Fruit fly (Drosophila melanogaster) whole organism, adult: ENCODE results near the gene Acp63F.
A peak's percentile ranks its signal among the peaks of the same experiment; 100 is the strongest.

Experiments
- CG11617 ChIP-seq: fragments of 200-800 bp; sonication (Bioruptor generic); optimal IDR thresholded peaks from 2 replicates; lab custom pipeline; 2017; ENCODE audit warnings: mild to moderate bottlenecking, missing biosample characterization, missing genetic modification reagents, missing genetic modification characterization
- CG12768 ChIP-seq: fragments of 200-800 bp; sonication (Bioruptor generic); optimal IDR thresholded peaks from 2 replicates; lab custom pipeline; 2017; ENCODE audit warnings: missing biosample characterization, missing genetic modification characterization, mild to moderate bottlenecking, moderate library complexity, missing genetic modification reagents
- CG14711 ChIP-seq: fragments of 200-800 bp; sonication (Bioruptor generic); optimal IDR thresholded peaks from 2 replicates; lab custom pipeline; 2018; ENCODE audit warnings: missing biosample characterization, mild to moderate bottlenecking, missing genetic modification characterization, moderate library complexity
- CG1620 ChIP-seq: fragments of 200-800 bp; sonication (Bioruptor generic); optimal IDR thresholded peaks from 2 replicates; lab custom pipeline; 2016; ENCODE audit warnings: missing biosample characterization, missing genetic modification characterization
- CG33017 ChIP-seq: fragments of 200-800 bp; sonication (Bioruptor generic); optimal IDR thresholded peaks from 2 replicates; lab custom pipeline; 2018; ENCODE audit warnings: missing biosample characterization, mild to moderate bottlenecking, missing genetic modification characterization, moderate library complexity
- CG5204 ChIP-seq: fragments of 200-800 bp; sonication (Bioruptor generic); optimal IDR thresholded peaks from 2 replicates; lab custom pipeline; 2016; ENCODE audit warnings: missing biosample characterization, missing genetic modification characterization
- CG7045 ChIP-seq: fragments of 200-800 bp; sonication (Bioruptor generic); optimal IDR thresholded peaks from 2 replicates; lab custom pipeline; 2017; ENCODE audit warnings: missing biosample characterization, mild to moderate bottlenecking, missing genetic modification characterization
- CG7101 ChIP-seq: fragments of 200-800 bp; sonication (Bioruptor generic); optimal IDR thresholded peaks from 2 replicates; lab custom pipeline; 2018; ENCODE audit warnings: missing biosample characterization, mild to moderate bottlenecking, missing genetic modification characterization, moderate library complexity
- Clk ChIP-seq: fragments of 200-800 bp; sonication (Bioruptor generic); optimal IDR thresholded peaks from 2 replicates; lab custom pipeline; 2017; ENCODE audit warnings: missing biosample characterization, missing genetic modification characterization
- Crg-1 ChIP-seq: fragments of 200-800 bp; sonication (Bioruptor generic); optimal IDR thresholded peaks from 2 replicates; lab custom pipeline; 2016; ENCODE audit warnings: missing biosample characterization, missing genetic modification characterization
- Hr96 ChIP-seq: fragments of 200-800 bp; sonication (Bioruptor generic); optimal IDR thresholded peaks from 2 replicates; lab custom pipeline; 2016; ENCODE audit warnings: missing biosample characterization, missing genetic modification characterization
- Mnt ChIP-seq: fragments of 200-800 bp; sonication (Bioruptor generic); optimal IDR thresholded peaks from 2 replicates; lab custom pipeline; 2016; ENCODE audit warnings: missing biosample characterization, mild to moderate bottlenecking, missing genetic modification characterization
- bab1 ChIP-seq: fragments of 200-800 bp; sonication (Bioruptor generic); optimal IDR thresholded peaks from 3 replicates; lab custom pipeline; 2019; ENCODE audit warnings: missing biosample characterization, mild to moderate bottlenecking, missing genetic modification characterization, moderate library complexity
- cic ChIP-seq: fragments of 200-800 bp; sonication (Bioruptor generic); optimal IDR thresholded peaks from 2 replicates; lab custom pipeline; 2017; ENCODE audit warnings: missing biosample characterization, mild to moderate bottlenecking, missing genetic modification characterization, moderate library complexity
- cnc ChIP-seq, 2 experiments: fragments of >200 bp; optimal IDR thresholded peaks; 2 replicates each; lab custom pipeline; 2017
- kay ChIP-seq: fragments of 200-800 bp; sonication (Bioruptor generic); peaks from one replicate; lab custom pipeline; 2016; ENCODE audit warnings: missing biosample characterization, missing genetic modification characterization, borderline replicate concordance
- ovo ChIP-seq: fragments of 200-800 bp; sonication (Bioruptor generic); optimal IDR thresholded peaks from 2 replicates; lab custom pipeline; 2016; ENCODE audit warnings: missing biosample characterization, missing genetic modification characterization
- pad ChIP-seq: fragments of 200-800 bp; sonication (Bioruptor generic); optimal IDR thresholded peaks from 3 replicates; lab custom pipeline; 2017; ENCODE audit warnings: missing biosample characterization, missing genetic modification characterization, mild to moderate bottlenecking, moderate library complexity, missing genetic modification reagents
- tj ChIP-seq: fragments of 200-800 bp; sonication (Bioruptor generic); optimal IDR thresholded peaks from 3 replicates; lab custom pipeline; 2017; ENCODE audit warnings: missing biosample characterization, mild to moderate bottlenecking, missing genetic modification characterization, moderate library complexity
- toe ChIP-seq: fragments of 200-800 bp; sonication (Bioruptor generic); optimal IDR thresholded peaks from 2 replicates; lab custom pipeline; 2016; ENCODE audit warnings: missing biosample characterization, missing genetic modification characterization

The Acp63F gene

DNA sequence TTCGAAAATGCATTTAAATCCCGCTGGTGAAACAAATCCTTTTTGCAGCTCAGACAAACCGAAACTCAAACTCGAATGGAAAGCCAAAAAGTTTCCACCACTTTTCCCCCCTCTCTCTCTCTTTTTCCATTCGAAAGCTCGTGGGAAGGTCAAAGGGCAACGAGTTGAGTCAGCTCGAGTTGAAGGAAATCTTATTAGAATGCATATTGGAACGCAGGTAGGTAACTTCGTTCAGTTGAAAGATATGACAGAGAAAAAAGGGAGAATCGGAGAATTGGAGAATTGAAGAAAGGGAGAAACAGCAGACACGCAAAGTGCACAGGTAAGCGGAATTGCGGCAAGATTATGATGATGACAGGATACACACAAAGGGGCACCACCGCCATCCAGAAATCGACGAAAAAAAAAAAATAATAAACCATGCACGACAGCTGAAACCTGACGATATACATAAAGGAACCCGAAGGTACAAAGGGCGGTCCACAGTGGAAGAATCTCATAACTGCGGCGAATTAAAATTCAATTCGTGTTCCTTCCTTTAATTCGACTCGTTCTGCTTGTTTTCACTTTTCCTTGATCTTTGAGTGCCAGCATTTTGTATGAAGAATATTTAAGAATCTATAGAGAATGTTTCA, 33.5 kb downstream of the Acp63F start:
- peak; percentile 28 for TF ChIP-seq tj
- no peak for TF ChIP-seq Clk
- TF ChIP-seq kay (GFP tag; lab: Kevin White, UChicago) = no peak

DNA sequence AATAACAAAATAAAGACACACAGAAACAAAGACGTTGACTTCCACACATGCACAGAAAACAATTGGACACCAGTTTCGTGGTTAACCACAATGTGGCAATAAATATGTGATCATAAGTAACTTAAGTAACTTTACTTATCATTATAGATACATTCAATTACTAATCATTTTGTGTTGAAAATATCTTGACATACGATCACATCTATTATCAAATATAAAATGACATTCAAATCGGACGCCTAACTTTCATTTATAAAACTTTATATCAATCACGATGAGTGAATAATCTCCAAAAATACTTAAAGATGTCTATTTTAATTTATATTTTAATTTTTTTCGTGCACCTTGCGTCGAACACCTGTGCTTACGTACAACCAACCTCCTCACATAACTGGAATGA, 37.7 kb downstream of the Acp63F start:
- TF ChIP-seq CG7045 (no peak), Crg-1 (GFP tag; lab: Kevin White, UChicago) (no peak), toe (no peak), Mnt (GFP tag; lab: Kevin White, UChicago) (no peak), CG12768 (no peak), ovo (GFP tag; lab: Kevin White, UChicago) (no peak), bab1 (GFP tag; lab: Kevin White, UChicago) (no peak), CG7101 (no peak), Hr96 (no peak), CG11617 (GFP tag; lab: Kevin White, UChicago) (no peak), CG1620 (GFP tag; lab: Kevin White, UChicago) (no peak), CG14711 (tag; lab: Kevin White, UChicago) (no peak), pad (GFP tag; lab: Kevin White, UChicago) (no peak), Clk (no peak), cic (no peak), kay (GFP tag; lab: Kevin White, UChicago) (no peak), CG33017 (tag; lab: Kevin White, UChicago) (no peak), cnc (optimal IDR thresholded peaks at IDR 0.05; lab: Kevin White, UChicago) (no peak), tj (no peak)

DNA sequence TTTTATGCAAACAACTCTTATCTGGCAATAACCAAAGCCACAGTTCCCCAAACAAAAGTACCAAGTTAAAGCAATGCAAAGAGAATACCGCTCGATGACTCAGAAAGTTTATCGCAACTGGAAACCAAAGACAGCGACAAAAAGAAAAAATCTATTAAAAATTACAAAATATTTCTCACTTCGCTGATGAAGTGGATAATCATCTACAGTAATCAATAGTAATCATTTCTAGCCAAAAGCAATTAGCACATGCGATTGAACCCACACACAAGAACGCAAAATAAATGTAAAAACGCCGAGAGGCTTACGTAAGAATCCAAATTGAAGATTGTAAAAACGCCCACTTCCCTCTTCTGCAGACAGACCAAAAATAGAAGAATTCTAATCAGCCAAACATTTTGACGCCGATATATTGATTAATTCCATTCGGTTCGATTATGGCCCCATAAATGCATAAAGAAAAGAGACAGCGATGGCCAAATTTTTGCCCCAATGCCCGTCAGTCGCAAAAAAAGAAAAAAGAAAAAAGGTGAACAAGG, 39.5 kb downstream of the Acp63F start:
- no peak for TF ChIP-seq toe
- no peak for TF ChIP-seq kay (GFP tag; lab: Kevin White, UChicago)
- no peak for TF ChIP-seq CG33017 (tag; lab: Kevin White, UChicago)
- no peak for TF ChIP-seq CG7045
- no peak for TF ChIP-seq cnc (optimal IDR thresholded peaks at IDR 0.05; lab: Kevin White, UChicago)
- no peak for TF ChIP-seq Hr96
- no peak for TF ChIP-seq CG7101
- no peak for TF ChIP-seq Clk
- no peak for TF ChIP-seq Crg-1 (GFP tag; lab: Kevin White, UChicago)
- no peak for TF ChIP-seq tj
- no peak for TF ChIP-seq CG11617 (GFP tag; lab: Kevin White, UChicago)
- no peak for TF ChIP-seq cic
- no peak for TF ChIP-seq pad (GFP tag; lab: Kevin White, UChicago)
- TF ChIP-seq CG14711 (tag; lab: Kevin White, UChicago) = no peak

DNA sequence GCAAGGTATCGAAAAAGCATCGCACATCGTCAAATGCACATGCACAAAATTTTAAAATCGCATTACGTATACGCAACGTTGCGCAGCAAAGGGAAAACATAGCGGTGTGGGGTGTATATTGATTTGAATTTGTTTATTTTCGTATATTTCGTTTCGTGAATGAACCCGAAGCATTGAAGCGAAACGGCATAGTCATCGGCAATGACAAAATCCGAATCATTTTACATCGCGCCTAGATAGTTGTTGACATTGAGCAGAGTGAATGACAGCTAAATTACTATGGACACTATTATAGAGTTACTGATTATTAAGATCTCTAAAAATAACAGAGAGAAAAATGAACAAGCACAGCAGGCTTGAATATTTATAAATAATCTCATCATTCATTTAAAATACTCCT, 42.8 kb downstream of the Acp63F start:
- TF ChIP-seq CG11617 (GFP tag; lab: Kevin White, UChicago) (no peak), cnc (optimal IDR thresholded peaks at IDR 0.05; lab: Kevin White, UChicago) (peak in 1 of 2 experiments; percentile 56), cic (peak; percentile 26)

DNA sequence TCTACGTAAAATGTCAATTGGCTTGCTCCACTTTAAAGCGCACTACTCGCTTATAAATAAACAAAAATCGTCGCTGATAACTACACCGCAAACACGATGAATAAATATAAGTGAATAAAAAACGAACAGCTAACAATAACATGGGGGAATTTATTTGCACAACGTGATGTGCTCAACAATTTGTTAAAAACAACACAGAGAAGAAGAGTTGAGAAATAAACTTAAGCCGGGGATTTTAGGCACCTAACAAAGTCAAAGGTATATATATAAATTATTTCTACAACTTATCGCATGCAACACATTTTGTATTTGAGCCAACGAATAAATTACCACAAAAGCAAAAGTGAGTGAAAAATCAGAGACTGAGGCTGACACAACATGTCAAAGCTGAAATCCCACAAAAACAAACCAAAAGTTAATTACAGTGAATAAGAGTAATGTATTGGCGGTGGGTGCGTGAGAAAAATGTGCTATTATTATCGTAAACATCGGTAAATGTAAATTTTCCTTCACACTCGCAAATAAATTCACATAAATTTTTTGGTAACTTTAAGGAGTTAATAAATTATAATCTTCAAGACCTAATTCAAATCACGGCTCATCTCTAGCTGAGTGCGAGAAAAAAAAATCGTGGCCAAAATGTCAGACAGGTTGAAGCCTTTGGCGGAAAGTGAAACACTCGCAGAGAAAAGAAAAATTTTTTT, 43.7 kb downstream of the Acp63F start:
- TF ChIP-seq CG12768 = peak; percentile 59
- TF ChIP-seq kay (GFP tag; lab: Kevin White, UChicago) = peak; percentile 85
- TF ChIP-seq CG14711 (tag; lab: Kevin White, UChicago) = peak; percentile 9
- TF ChIP-seq cic = peak; percentile 58
- no peak for TF ChIP-seq CG5204 (GFP tag; lab: Kevin White, UChicago)
- peak; percentile 64 for TF ChIP-seq CG7045
- no peak for TF ChIP-seq CG11617 (GFP tag; lab: Kevin White, UChicago)
- peak; percentile 18 for TF ChIP-seq pad (GFP tag; lab: Kevin White, UChicago)
- TF ChIP-seq Hr96 = peak; percentile 42
- TF ChIP-seq Clk = no peak

DNA sequence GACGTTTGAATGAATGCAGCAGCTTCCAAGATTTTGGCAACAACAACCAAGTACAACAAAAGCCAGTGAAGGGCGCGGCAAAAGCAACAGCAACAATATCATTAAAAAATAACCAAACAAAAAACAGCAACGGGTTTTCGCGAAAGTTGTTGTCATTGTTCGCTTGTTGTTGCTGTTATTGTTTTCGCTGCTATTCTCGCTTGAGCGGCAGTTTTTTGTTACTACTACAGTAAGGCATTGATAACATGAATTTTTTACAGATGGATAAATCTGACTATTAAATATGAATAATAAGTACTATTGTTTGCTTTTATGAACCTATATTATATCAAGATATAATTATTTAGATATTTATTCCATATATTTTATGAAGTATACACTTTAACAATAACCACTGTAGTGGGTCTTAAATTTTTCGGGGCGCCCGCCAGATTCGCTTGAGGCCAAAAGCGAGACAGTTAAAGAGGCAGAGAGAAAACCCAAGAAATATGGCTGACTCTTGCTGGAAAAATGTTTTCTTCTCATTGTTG, 44.7 kb downstream of the Acp63F start:
- TF ChIP-seq ovo (GFP tag; lab: Kevin White, UChicago) (peak; percentile 3), cic (peak; percentile 3), bab1 (GFP tag; lab: Kevin White, UChicago) (peak; percentile 91), CG33017 (tag; lab: Kevin White, UChicago) (peak; percentile 77), kay (GFP tag; lab: Kevin White, UChicago) (no peak), Hr96 (no peak), CG14711 (tag; lab: Kevin White, UChicago) (peak; percentile 64), pad (GFP tag; lab: Kevin White, UChicago) (peak; percentile 26), Clk (no peak), CG7101 (peak; percentile 84), Crg-1 (GFP tag; lab: Kevin White, UChicago) (no peak), toe (no peak), CG1620 (GFP tag; lab: Kevin White, UChicago) (no peak), tj (peak; percentile 89), Mnt (GFP tag; lab: Kevin White, UChicago) (no peak), CG12768 (no peak), CG11617 (GFP tag; lab: Kevin White, UChicago) (peak; percentile 8), CG7045 (no peak)
